Worm (Caenorhabditis elegans) whole organism, L4 larva: ENCODE data around the gene djr-1.2.

ENCODE experiments used
- D1046.2 ChIP-seq: fragments of 200-800 bp; sonication (Bioruptor generic); IDR thresholded peaks from 2 replicates; pipeline ENCODE4 v1.3.6; 2022; ENCODE audit warnings: missing genetic modification characterization, missing compliant biosample characterization
- Y105C5A.15 ChIP-seq: fragments of 200-800 bp; sonication (Bioruptor generic); IDR thresholded peaks from 2 replicates; pipeline ENCODE4 v1.3.6; 2022; ENCODE audit warnings: missing genetic modification characterization, missing compliant biosample characterization
- Y75B8A.6 ChIP-seq: fragments of 200-800 bp; sonication (Bioruptor generic); IDR thresholded peaks from 2 replicates; pipeline ENCODE4 v1.3.6; 2022; ENCODE audit warnings: missing genetic modification reagents, missing genetic modification characterization, missing compliant biosample characterization
- ceh-32 ChIP-seq: sonication (generic microtip); optimal IDR thresholded peaks from 2 replicates; lab custom pipeline; 2016; ENCODE audit warnings: mild to moderate bottlenecking, missing genetic modification characterization, missing compliant biosample characterization; ENCODE audit not compliant: poor library complexity
- dve-1 ChIP-seq: sonication (generic microtip); optimal IDR thresholded peaks from 2 replicates; lab custom pipeline; 2017; ENCODE audit warnings: antibody characterized with exemption, mild to moderate bottlenecking, missing genetic modification characterization, missing compliant biosample characterization; ENCODE audit not compliant: insufficient read depth
- lsy-2 ChIP-seq, 2 experiments: fragments of 150-350 bp in 1 of 2; sonication (generic microtip) in 1 of 2; optimal IDR thresholded peaks; 2 replicates each; lab custom pipeline; 2014 to 2017; ENCODE audit warnings: missing biosample characterization in 2 of 2, missing genetic modification characterization in 2 of 2
- nhr-25 ChIP-seq: sonication (generic microtip); optimal IDR thresholded peaks from 2 replicates; lab custom pipeline; 2017; ENCODE audit warnings: missing genetic modification characterization, mild to moderate bottlenecking, missing compliant biosample characterization, antibody characterized with exemption, moderate library complexity, borderline replicate concordance; ENCODE audit not compliant: insufficient read depth
- nhr-28 ChIP-seq: fragments of 150-350 bp; optimal IDR thresholded peaks from 2 replicates; lab custom pipeline; 2014; ENCODE audit warnings: missing biosample characterization, missing genetic modification characterization
- snpc-4 ChIP-seq: fragments of 150-350 bp; optimal IDR thresholded peaks from 2 replicates; lab custom pipeline; 2014; ENCODE audit warnings: missing biosample characterization, missing genetic modification characterization
- unc-62 ChIP-seq, 3 experiments: fragments of 150-350 bp in 1 of 3; sonication (generic microtip); optimal IDR thresholded peaks in 2 of 3; peaks in 1 of 3; 1 replicate in 1 of 3; 2 replicates in 2 of 3; lab custom pipeline; 2014 to 2017; ENCODE audit warnings: missing biosample characterization in 3 of 3, missing genetic modification characterization in 3 of 3, missing genetic modification reagents in 3 of 3, missing genotype in 1 of 3
- ztf-11 ChIP-seq: fragments of 150-350 bp; optimal IDR thresholded peaks from 2 replicates; lab custom pipeline; 2014; ENCODE audit warnings: missing biosample characterization, missing genetic modification characterization

DNA sequence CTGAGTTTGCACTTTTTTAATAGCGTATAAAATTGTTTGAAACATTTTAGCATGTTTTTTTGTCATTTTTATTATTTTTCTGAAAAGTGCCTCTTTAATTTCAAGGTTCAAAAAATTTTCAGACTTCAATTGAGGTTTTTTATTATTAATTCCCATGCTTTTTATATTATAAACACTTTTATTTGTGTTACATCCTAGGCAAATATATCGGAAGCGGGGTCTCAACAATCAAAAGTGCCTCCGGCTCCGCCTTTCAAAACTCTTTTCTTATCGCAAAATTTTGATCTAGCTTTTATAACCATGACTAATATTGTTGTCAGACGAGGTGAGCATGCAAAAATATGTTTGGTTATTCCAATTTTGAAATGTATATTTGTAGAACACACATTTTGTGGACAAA lies 18.5 kb upstream of the djr-1.2 start, which contains the start of gene otpl-2:
- TF ChIP-seq Y105C5A.15 (GFP tag; lab: Robert Waterston, UW), result no peak
- TF ChIP-seq snpc-4, result no peak
- TF ChIP-seq D1046.2, result no peak
- TF ChIP-seq ceh-32 (tag; lab: Kevin White, UChicago), result no peak
- TF ChIP-seq ztf-11 (tag; lab: Kevin White, UChicago), result no peak
- TF ChIP-seq dve-1 (tag; lab: Kevin White, UChicago), result no peak
- TF ChIP-seq nhr-25 (tag; lab: Kevin White, UChicago), result no peak
- TF ChIP-seq Y75B8A.6 (GFP tag; lab: Robert Waterston, UW), result no peak
- TF ChIP-seq unc-62 (GFP tag; optimal IDR thresholded peaks at IDR 0.05 in 1 of 2; lab: Kevin White, UChicago), result no peak
- no peak for TF ChIP-seq unc-62 (tag; optimal IDR thresholded peaks at IDR 0.05; lab: Kevin White, UChicago)
- TF ChIP-seq lsy-2 (tag; optimal IDR thresholded peaks at IDR 0.05; lab: Kevin White, UChicago), result no peak
- TF ChIP-seq nhr-28 (tag; lab: Kevin White, UChicago), result no peak
